Worm (Caenorhabditis elegans) whole organism, early embryonic: Measurements from ENCODE around the gene T11F9.10.

Experiments used
- F13C5.2 ChIP-seq: sonication (generic microtip); optimal IDR thresholded peaks from 2 replicates; lab custom pipeline; 2017; ENCODE audit warnings: mild to moderate bottlenecking, missing genetic modification characterization, inconsistent platforms, missing compliant biosample characterization
- aly-1 ChIP-seq: sonication (generic microtip); optimal IDR thresholded peaks from 2 replicates; lab custom pipeline; 2016; ENCODE audit warnings: missing genetic modification characterization, missing compliant biosample characterization
- ama-1 ChIP-seq: fragments of 150-350 bp; optimal IDR thresholded peaks from 2 replicates; lab custom pipeline; 2014
- hmbx-1 ChIP-seq: sonication (generic microtip); optimal IDR thresholded peaks from 2 replicates; lab custom pipeline; 2016; ENCODE audit warnings: mild to moderate bottlenecking, missing genetic modification characterization, missing compliant biosample characterization
- hnd-1 ChIP-seq: sonication (generic microtip); optimal IDR thresholded peaks from 2 replicates; lab custom pipeline; 2016; ENCODE audit warnings: missing genetic modification characterization, missing compliant biosample characterization
- scrt-1 ChIP-seq: fragments of 200-800 bp; sonication (Bioruptor generic); IDR thresholded peaks from 2 replicates; pipeline ENCODE4 v1.3.6; 2022; ENCODE audit warnings: missing genetic modification characterization, missing compliant biosample characterization
- tbx-37 ChIP-seq: fragments of 200-800 bp; sonication (Bioruptor generic); conservative IDR thresholded peaks from 2 replicates; pipeline ENCODE4 v1.3.6; 2022; ENCODE audit warnings: missing genetic modification reagents, missing genetic modification characterization, missing compliant biosample characterization

- no peak for TF ChIP-seq hnd-1
- no peak for TF ChIP-seq F13C5.2 (tag; lab: Kevin White, UChicago)
- TF ChIP-seq scrt-1 (GFP tag; lab: Robert Waterston, UW), result no peak
- no peak for TF ChIP-seq ama-1 (lab: Kevin White, UChicago)
- no peak for TF ChIP-seq aly-1 (tag; lab: Kevin White, UChicago)
- no peak for TF ChIP-seq tbx-37 (GFP tag; lab: Robert Waterston, UW)
- no peak for TF ChIP-seq hmbx-1 (tag; lab: Kevin White, UChicago)
Observed at ce11 chrV:11490382-11490781, 3.6 kb downstream of the T11F9.10 start, which contains the start of gene dhs-19.
